Worm (Caenorhabditis elegans) whole organism, midembryonic: ENCODE measurements around the gene srw-85.

Source experiments
- flt-1 ChIP-seq: fragments of 200-800 bp; sonication (Bioruptor generic); IDR thresholded peaks from 2 replicates; pipeline ENCODE4 v1.3.6; 2022; ENCODE audit warnings: missing genetic modification characterization, missing compliant biosample characterization
- ref-1 ChIP-seq: fragments of 200-800 bp; sonication (Bioruptor generic); conservative IDR thresholded peaks from 2 replicates; pipeline ENCODE4 v1.3.6; 2022; ENCODE audit warnings: missing genetic modification reagents, missing genetic modification characterization, missing compliant biosample characterization
- tab-1 ChIP-seq: fragments of 200-800 bp; sonication (Bioruptor generic); IDR thresholded peaks from 2 replicates; pipeline ENCODE4 v1.3.6; 2022; ENCODE audit warnings: missing genetic modification characterization, missing compliant biosample characterization
- ztf-23 ChIP-seq: fragments of 200-800 bp; sonication (Bioruptor generic); IDR thresholded peaks from 2 replicates; pipeline ENCODE4 v1.3.6; 2022; ENCODE audit warnings: missing genetic modification reagents, missing genetic modification characterization, missing compliant biosample characterization

DNA sequence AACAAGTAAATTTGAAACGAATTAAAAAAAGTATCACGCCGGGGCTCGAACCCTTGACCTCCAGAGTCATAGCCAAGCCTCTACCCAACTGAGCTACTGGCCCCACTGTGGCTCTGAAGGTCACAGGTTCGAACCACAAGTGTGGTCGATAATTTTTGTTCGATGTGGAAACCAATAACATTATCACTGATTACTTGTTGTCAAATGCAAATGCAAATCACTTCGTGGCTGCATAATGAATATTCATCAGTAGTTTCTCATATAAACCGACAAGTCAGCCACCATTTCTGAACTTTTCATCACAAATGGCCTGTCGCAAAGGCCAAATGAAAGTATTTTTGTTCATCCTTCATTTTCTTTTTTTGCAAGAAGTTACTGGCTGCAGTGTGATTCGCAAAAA, 36.2 kb downstream of the srw-85 start, which contains the start of gene C25F9.8:
- TF ChIP-seq ref-1 = no peak
- no peak for TF ChIP-seq ztf-23 (GFP tag; lab: Robert Waterston, UW)
- no peak for TF ChIP-seq flt-1 (GFP tag; lab: Robert Waterston, UW)
- no peak for TF ChIP-seq tab-1 (GFP tag; lab: Robert Waterston, UW)
